Fruit fly (Drosophila melanogaster) Kc167 (cell line): ENCODE results near the gene CG5273.

Experiments
- Myc ChIP-seq: fragments of >200 bp; optimal IDR thresholded peaks from 2 replicates; lab custom pipeline; 2017; ENCODE audit warnings: missing external identifiers
- Sin3A ChIP-seq: fragments of >200 bp; optimal IDR thresholded peaks from 2 replicates; lab custom pipeline; 2018; ENCODE audit warnings: missing external identifiers
- h ChIP-seq: fragments of >200 bp; optimal IDR thresholded peaks from 3 replicates; lab custom pipeline; 2018; ENCODE audit warnings: missing external identifiers
- insv ChIP-seq: fragments of >200 bp; optimal IDR thresholded peaks from 3 replicates; lab custom pipeline; 2018; ENCODE audit warnings: missing external identifiers
- psq ChIP-seq: fragments of >200 bp; optimal IDR thresholded peaks from 2 replicates; lab custom pipeline; 2017; ENCODE audit warnings: missing external identifiers
- ttk ChIP-seq: sonication (Bioruptor generic); optimal IDR thresholded peaks from 2 replicates; lab custom pipeline; 2017; ENCODE audit warnings: missing external identifiers

The CG5273 gene

DNA sequence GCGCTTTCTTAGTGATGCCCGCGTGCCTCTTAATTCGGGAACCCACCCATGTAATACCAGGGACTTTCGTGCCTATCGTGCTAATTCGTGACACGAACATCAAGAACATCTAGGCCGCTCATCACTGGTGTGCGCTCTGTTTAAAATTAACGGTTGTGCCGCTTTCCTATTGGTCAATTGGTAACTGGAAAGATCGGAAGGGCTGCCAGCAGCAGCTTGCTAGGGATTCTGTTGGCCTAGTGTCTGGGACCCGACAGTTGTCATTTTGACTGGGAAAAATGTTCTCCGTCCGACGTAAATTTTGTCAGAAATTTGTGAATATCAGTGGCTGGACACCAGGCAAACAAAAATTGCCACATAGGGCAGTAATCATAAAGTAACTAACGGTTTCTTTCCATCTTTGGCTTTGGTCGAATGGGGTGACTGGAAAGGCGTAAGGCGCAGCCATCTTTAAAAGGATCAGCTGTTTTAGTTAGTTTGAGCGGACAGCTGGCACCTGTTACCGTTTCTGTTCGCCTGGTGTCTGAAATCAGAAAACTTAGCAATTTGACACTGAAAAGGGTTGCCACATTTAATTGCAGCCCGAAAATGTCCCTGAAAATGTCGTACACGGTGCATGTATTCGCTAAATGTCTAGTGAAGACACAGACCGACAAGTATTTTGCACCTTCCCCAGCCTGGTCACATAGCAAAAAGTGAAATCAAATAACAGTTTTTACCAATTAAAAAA is at the start of gene CG5273:
Gene CG5273, plus strand, starts transcription at position 703 of the 730 bp plus-strand sequence.
- TF ChIP-seq ttk (lab: Kevin White, UChicago) (no peak), Myc (lab: Kevin White, UChicago) (no peak), Sin3A (no peak)

DNA sequence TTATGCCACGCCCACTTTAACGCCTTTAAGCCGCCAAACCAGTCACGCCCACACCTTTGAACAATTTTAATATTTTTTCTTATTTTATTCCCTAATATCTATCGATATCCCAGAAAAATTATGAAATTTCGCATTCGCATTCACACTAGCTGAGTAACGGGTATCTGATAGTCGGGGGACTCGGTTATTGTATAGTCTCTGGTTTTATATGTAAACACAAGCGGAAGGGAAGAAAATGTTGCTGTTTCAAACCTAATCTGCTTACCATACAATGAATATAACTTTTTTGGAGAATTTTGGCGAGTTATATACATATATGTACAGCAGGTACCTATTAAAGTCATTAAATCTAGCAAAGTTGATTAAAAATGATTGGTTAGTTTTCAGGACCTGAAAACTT is 48.5 kb upstream of the CG5273 start:
- TF ChIP-seq ttk (lab: Kevin White, UChicago), result no peak

DNA sequence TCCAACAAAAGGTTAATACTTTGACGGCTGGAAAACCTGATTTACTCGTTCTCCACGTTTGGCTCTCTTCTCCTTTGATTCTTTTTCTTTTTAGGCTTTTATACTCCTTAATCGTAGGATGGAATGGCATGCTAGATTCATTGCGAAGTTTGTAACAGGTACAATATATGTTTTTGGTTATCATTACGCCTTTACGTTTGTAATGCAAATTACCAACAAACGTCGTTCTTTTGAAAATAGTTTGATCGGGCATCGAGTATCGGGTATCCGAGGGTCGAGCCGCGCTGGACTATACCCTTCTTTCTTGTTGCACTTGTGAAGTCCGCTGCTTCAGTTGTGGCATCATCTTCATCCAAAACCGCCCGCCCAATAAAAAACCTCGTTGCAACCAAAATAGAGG is 47.5 kb upstream of the CG5273 start:
- TF ChIP-seq psq (lab: Kevin White, UChicago), result no peak
- no peak for TF ChIP-seq ttk (lab: Kevin White, UChicago)
- TF ChIP-seq insv (lab: Kevin White, UChicago), result no peak
- TF ChIP-seq h, result no peak
- no peak for TF ChIP-seq Myc (lab: Kevin White, UChicago)
- TF ChIP-seq Sin3A, result no peak

DNA sequence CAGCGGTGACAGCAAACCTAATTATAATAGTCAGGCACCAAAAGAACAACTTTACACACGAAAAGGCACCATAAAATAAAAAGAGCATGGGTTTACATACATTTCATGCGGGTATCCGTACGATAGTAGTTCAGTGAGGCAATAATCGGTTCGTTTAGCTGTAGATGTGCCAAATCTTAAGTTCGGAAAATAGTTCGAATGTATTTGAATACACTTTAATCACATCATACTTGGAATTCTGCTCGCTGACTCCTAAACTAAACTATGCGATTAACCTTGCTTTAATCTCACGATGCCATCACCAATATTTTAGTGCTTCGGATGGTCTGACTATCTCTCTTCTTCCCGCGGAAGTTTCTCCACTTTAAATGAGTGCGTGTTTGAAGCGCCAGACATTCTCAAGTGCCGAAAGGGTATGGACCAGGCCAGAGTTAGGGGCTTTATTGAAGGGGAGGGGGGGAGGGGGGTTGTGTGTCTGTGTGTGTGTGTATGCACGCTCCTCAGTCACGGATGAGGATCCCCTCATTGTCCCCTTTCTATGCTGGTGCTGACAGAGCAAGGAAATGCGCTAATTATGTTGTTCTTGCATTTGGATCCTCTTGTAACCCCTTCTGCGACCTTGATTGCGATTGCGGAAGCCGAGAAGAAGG is 46.0 kb upstream of the CG5273 start:
- TF ChIP-seq h, result no peak
- no peak for TF ChIP-seq Myc (lab: Kevin White, UChicago)
- no peak for TF ChIP-seq insv (lab: Kevin White, UChicago)
- no peak for TF ChIP-seq ttk (lab: Kevin White, UChicago)
- no peak for TF ChIP-seq psq (lab: Kevin White, UChicago)
- TF ChIP-seq Sin3A, result no peak

DNA sequence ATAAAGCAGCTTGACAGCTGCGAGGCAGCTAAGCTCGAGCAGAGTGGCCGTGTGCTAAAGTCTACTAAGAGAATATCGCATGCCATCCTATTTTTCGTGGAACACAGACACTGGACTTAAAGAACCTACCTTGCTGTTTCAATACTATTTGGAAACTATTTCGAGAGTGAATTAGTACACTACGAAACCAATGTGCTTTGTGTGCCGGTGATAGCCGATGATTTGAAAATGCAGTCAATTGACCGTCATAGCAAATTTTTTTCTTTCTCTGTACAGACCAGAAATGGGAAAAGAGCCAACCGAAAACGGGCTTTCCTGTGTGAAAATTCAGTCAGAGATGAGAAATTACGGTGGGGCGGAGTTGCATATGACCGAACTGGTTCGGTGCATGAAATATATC is 44.0 kb upstream of the CG5273 start:
- TF ChIP-seq insv (lab: Kevin White, UChicago) (no peak), psq (lab: Kevin White, UChicago) (no peak), ttk (lab: Kevin White, UChicago) (no peak), Sin3A (no peak), Myc (lab: Kevin White, UChicago) (no peak), h (no peak)

DNA sequence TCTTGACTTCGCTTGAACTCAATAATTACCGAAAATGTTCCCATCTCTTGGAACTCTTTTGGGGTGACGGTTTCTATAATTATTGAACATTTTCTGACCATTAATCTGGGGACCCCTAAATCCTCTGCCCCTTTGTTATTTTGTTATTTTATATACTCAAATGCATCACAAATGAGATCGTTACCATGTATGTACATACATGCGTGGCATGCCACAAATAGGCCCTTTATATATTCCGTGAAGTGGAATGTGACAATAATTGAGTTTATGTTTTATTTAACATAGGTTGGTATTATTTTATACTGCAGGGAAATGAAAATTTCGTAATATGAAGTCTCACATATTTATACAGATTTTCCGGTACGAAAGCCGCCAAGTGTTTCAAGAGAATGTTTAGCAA is 41.5 kb upstream of the CG5273 start:
- TF ChIP-seq psq (lab: Kevin White, UChicago), result no peak
- TF ChIP-seq ttk (lab: Kevin White, UChicago), result no peak
- no peak for TF ChIP-seq Myc (lab: Kevin White, UChicago)
- no peak for TF ChIP-seq h
- TF ChIP-seq insv (lab: Kevin White, UChicago), result no peak
- no peak for TF ChIP-seq Sin3A

DNA sequence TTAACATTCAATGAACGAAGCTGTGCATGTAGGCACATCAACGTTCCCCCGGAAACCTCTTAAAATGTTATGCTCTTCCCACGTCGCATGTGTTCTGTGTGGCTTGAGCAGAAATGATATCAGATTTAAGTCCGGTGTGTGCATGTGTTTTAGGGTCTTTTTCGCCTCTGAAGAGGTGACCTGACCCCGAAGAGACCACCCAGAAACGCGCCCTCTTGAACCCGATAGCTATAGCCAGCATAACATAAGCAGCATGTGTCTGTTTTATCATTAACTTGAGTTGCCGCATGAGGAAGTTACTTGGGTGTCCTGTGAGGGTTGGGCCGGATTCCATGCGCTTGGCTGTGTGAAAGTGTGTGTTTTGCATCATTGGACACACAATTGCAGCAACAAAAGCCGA is 40.4 kb upstream of the CG5273 start:
- TF ChIP-seq ttk (lab: Kevin White, UChicago) (no peak), h (no peak), psq (lab: Kevin White, UChicago) (no peak), Sin3A (no peak), Myc (lab: Kevin White, UChicago) (no peak), insv (lab: Kevin White, UChicago) (no peak)

DNA sequence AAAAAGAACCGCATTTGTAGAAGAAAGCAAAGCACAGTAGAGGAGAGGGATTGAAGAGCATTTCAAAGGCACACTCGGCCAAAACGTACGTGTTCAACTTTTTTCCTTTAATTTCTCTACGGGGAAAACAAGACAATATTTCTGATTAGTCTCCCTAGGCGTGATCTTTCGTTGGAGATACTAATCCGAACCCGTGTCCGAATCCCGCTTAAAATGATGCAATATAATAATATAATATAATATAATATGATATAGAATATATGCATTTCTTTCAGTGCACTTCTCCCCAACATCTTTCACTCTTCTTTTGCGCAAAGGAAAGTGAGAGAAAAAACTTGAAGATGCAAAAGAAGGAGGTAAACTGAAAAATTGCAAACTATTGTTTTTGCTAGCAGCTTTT is 34.9 kb upstream of the CG5273 start:
- TF ChIP-seq psq (lab: Kevin White, UChicago) (no peak), Sin3A (no peak), Myc (lab: Kevin White, UChicago) (no peak), insv (lab: Kevin White, UChicago) (no peak), h (no peak), ttk (lab: Kevin White, UChicago) (no peak)

DNA sequence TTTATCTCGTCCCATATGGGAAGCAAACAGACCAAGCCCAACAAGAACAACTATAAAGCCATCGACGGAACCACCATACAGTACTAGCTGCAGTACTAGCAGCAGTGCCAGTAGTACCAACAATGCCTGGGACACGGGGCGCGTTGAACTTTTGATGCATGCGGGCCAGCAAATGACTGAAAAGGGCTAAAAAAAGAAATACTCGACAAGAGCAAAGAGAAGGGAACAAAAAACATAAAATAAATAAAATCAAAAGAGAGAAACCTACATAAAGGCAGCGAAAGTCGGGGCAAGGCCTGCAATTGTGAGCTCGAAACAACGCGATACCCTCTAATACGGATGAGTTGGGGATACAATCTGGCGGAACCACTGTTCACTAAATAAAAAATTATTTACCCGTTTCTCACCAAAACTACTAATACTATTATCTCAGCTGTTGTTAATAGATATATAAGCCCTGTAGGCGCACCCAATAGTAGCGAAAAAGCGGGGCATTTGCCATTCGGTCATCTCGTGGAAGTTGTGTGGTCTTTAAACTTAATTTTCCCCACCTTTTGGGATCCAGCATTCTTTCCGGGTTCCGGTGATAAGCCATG is 19.7 kb upstream of the CG5273 start:
- TF ChIP-seq insv (lab: Kevin White, UChicago) (no peak), Sin3A (no peak), Myc (lab: Kevin White, UChicago) (no peak)

DNA sequence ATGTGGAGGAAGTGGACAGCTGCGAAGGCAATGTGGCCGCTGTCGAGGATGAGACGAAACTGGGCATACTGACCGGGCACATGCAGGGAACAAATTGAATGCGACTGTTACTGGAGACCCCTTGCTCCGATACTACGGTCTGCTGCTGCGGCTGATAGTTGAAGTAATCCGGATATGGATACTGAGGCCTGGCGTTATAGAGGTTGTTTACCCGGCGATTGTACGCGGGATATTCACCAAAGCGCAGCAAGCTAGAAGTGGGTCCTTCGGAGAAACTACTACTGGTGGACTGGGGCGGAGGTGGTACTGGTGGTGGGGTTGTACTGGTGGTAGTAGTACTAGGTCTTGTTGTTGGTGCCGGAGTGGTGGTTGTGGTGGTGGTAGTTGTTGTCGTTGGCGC is 9.3 kb upstream of the CG5273 start, which contains the start of gene CG5254:
Gene CG5254, plus strand, starts transcription at position 301 of the 400 bp plus-strand sequence.
- TF ChIP-seq psq (lab: Kevin White, UChicago) (no peak), ttk (lab: Kevin White, UChicago) (no peak), insv (lab: Kevin White, UChicago) (no peak), h (no peak), Myc (lab: Kevin White, UChicago) (no peak), Sin3A (no peak)

DNA sequence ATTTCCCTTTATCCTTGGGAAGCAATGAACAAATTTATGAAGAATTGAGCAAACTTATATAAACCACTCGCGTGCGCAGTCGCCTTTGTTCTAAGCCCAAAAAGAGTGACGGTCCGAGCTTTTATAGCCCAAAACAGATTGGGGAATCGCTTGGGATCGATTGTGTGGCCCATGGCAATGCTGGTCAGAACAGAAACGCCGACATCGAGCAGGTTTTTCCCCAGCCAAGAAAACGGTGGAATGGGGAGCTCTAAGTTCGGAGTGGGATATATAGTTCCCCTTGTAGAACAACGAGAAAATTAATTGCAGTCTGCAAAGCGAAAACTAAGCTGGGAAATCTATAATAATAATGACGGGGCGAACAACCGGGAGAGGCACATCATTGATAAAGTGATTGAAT is 8.2 kb upstream of the CG5273 start, which contains the start of gene CG13362:
Gene CG13362, minus strand, starts transcription at position 101 of the 400 bp plus-strand sequence.
- TF ChIP-seq ttk (lab: Kevin White, UChicago), result no peak
- no peak for TF ChIP-seq h
- TF ChIP-seq psq (lab: Kevin White, UChicago), result no peak
- no peak for TF ChIP-seq insv (lab: Kevin White, UChicago)
- no peak for TF ChIP-seq Myc (lab: Kevin White, UChicago)
- no peak for TF ChIP-seq Sin3A

DNA sequence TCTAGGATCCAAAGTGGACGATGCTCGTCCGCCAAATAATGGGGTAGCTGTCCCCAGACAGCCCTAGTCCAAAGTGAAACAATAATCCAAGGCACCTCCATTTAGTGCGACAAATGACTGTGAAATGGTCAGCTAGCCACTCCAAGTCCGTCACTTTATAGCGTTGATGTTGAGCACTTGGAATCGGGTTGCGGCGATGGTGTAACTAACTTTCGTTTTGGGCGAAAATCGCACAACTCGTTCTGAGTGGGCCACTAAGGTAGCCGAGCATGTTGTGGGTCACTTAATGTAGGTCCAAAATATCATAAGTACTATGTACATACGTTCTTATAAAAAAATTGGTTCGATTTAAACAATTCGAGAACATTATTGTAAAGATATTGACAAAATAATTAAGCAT is 5.8 kb upstream of the CG5273 start, which contains the start of gene CG13361:
Gene CG13361, minus strand, starts transcription at position 101 of the 400 bp plus-strand sequence.
- no peak for TF ChIP-seq h
- no peak for TF ChIP-seq psq (lab: Kevin White, UChicago)
- TF ChIP-seq ttk (lab: Kevin White, UChicago), result no peak
- no peak for TF ChIP-seq Myc (lab: Kevin White, UChicago)
- TF ChIP-seq insv (lab: Kevin White, UChicago), result no peak
- TF ChIP-seq Sin3A, result no peak
